Fruit fly (Drosophila melanogaster): Measurements from ENCODE around the gene CG10469.

- TF ChIP-seq CG15514 (GFP tag; optimal IDR thresholded peaks at IDR 0.05) (no peak), dmrt11E (tag; optimal IDR thresholded peaks at IDR 0.05) (no peak), bbx (GFP tag; IDR thresholded peaks at IDR 0.05; ENCODE audit: partially characterized antibody) (no peak), Usf (GFP tag; optimal IDR thresholded peaks at IDR 0.05) (no peak), Blimp-1 (GFP tag; optimal IDR thresholded peaks at IDR 0.05) (no peak), CG8944 (GFP tag; optimal IDR thresholded peaks at IDR 0.05) (no peak), seq (GFP tag; IDR thresholded peaks at IDR 0.05) (no peak), p53 (GFP tag; optimal IDR thresholded peaks at IDR 0.05) (no peak), CG6175 (GFP tag; IDR thresholded peaks at IDR 0.05) (no peak), fd96Cb (tag; optimal IDR thresholded peaks at IDR 0.05) (no peak), sna (GFP tag; IDR thresholded peaks at IDR 0.05; ENCODE audit: partially characterized antibody) (no peak), chif (GFP tag; optimal IDR thresholded peaks at IDR 0.05) (no peak)
Measured at dm6 chr3L:6070119-6070518, 23.0 kb downstream of the CG10469 start.
